Fruit fly (Drosophila melanogaster): Measurements from ENCODE around the gene CG1208.

- TF ChIP-seq sob (GFP tag; IDR thresholded peaks at IDR 0.05) (peak; percentile 74), Usf (GFP tag; optimal IDR thresholded peaks at IDR 0.05) (no peak), zfh2 (GFP tag; optimal IDR thresholded peaks at IDR 0.05) (peak; percentile 55), CG4404 (GFP tag; IDR thresholded peaks at IDR 0.05) (peak; percentile 53), CG9727 (GFP tag; optimal IDR thresholded peaks at IDR 0.05) (peak; percentile 57)
Measured at dm6 chr3R:5824456-5824855, 7.0 kb upstream of the CG1208 start, which contains the start of the genes Sec20 and dgrn.
